Fruit fly (Drosophila melanogaster): ENCODE measurements around the gene noi.

noi gene

DNA sequence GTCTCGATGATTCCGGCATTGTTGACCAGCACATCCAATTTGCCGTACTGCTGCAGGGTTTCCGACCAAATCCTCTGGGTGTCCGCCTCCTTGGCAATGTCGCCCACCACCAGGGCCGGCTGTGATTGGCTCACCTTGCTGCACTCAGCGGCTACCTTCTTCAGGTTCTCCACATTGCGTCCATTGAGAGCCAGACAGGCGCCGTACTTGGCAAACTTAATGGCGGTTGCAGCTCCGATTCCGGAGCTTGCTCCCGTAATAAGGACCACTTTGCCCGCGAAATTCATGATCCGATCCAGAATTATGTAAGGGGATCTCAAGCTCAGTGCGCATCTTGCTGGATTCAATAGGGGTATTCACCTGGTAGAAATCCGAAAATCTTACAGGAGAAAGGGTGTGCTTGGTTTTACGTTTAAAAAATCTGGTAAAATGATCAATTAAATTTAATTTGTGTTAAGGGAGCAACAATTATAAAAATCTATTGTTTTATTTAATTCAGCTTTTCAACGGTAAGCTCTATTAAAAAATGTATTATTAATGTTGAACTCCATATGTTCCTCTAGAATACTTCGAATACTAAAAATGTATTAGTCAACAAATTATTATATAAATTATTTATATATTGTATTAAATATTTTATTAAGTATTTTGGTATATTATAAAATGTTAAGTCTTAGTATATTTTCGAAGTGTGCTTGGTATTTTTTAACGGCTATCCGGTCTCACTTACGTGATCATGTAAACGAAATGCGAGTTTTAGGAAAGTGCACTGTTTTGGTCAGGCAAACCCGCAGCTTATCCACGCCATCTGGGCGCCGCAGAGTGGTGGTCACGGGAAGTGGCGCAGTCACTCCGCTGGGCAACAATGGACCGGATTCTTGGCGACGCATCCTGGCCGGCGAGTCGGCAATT is 45.5 kb upstream of the noi start, which contains the start of the genes CG31548 and CG12170 (continued):
- no peak for TF ChIP-seq dimm (GFP tag; IDR thresholded peaks at IDR 0.05)
- TF ChIP-seq jing (GFP tag; optimal IDR thresholded peaks at IDR 0.05) = no peak
- no peak for TF ChIP-seq HHEX (GFP tag; optimal IDR thresholded peaks at IDR 0.05)
- TF ChIP-seq grau (tag; optimal IDR thresholded peaks at IDR 0.05) = peak; percentile 62
- TF ChIP-seq Jarid2 (GFP tag; optimal IDR thresholded peaks at IDR 0.05) = no peak
- no peak for TF ChIP-seq ham (GFP tag; IDR thresholded peaks at IDR 0.05)
- no peak for TF ChIP-seq shn (GFP tag; optimal IDR thresholded peaks at IDR 0.05)
- no peak for TF ChIP-seq CG3407 (GFP tag; optimal IDR thresholded peaks at IDR 0.05)
- TF ChIP-seq Bdp1 (GFP tag; optimal IDR thresholded peaks at IDR 0.05) = no peak
- TF ChIP-seq Hsf (GFP tag; optimal IDR thresholded peaks at IDR 0.05) = peak; percentile 27
- TF ChIP-seq pzg (GFP tag; optimal IDR thresholded peaks at IDR 0.05) = peak; percentile 15
- TF ChIP-seq sc (optimal IDR thresholded peaks at IDR 0.05) = no peak
- no peak for TF ChIP-seq sc (GFP tag; optimal IDR thresholded peaks at IDR 0.05)
- 0 out of 2 replicates have a peak, but pooled peaks have one; percentile 14 for TF ChIP-seq H2.0 (GFP tag; IDR thresholded peaks at IDR 0.05)
- TF ChIP-seq CG4360 (GFP tag; IDR thresholded peaks at IDR 0.05) = no peak
- no peak for TF ChIP-seq Meics (GFP tag; optimal IDR thresholded peaks at IDR 0.05)
- no peak for TF ChIP-seq ERR (GFP tag; optimal IDR thresholded peaks at IDR 0.05)
- TF ChIP-seq CG34376 (GFP tag; optimal IDR thresholded peaks at IDR 0.05) = no peak
- no peak for TF ChIP-seq amos (GFP tag; IDR thresholded peaks at IDR 0.05; ENCODE audit: partially characterized antibody)
- no peak for TF ChIP-seq CTCF (GFP tag; optimal IDR thresholded peaks at IDR 0.05)
- peak; percentile 27 for TF ChIP-seq Spps (tag; optimal IDR thresholded peaks at IDR 0.05)
- no peak for TF ChIP-seq gt (GFP tag; IDR thresholded peaks at IDR 0.05)
- TF ChIP-seq h (optimal IDR thresholded peaks at IDR 0.05) = no peak
- TF ChIP-seq Nf-YC (tag; optimal IDR thresholded peaks at IDR 0.05) = no peak
- peak; percentile 49 for TF ChIP-seq CG4424 (GFP tag; optimal IDR thresholded peaks at IDR 0.05)
- TF ChIP-seq lola (GFP tag; optimal IDR thresholded peaks at IDR 0.05) = peak in 1 of 3 experiments; percentile 56
- no peak for TF ChIP-seq cas (GFP tag; IDR thresholded peaks at IDR 0.05)
- TF ChIP-seq wdn (GFP tag; IDR thresholded peaks at IDR 0.05) = no peak
- peak; percentile 34 for TF ChIP-seq CG6683 (GFP tag; optimal IDR thresholded peaks at IDR 0.05)
- no peak for TF ChIP-seq CG15011 (GFP tag; optimal IDR thresholded peaks at IDR 0.05)
- TF ChIP-seq run (tag; optimal IDR thresholded peaks at IDR 0.05) = no peak
- TF ChIP-seq CG12391 (tag; optimal IDR thresholded peaks at IDR 0.05) = peak; percentile 78
- peak; percentile 65 for TF ChIP-seq CG8924 (tag; optimal IDR thresholded peaks at IDR 0.05)
- no peak for TF ChIP-seq zen2 (GFP tag; IDR thresholded peaks at IDR 0.05; ENCODE audit: partially characterized antibody)
- no peak for TF ChIP-seq hkb (optimal IDR thresholded peaks at IDR 0.05)
- peak; percentile 75 for TF ChIP-seq hkb (GFP tag; IDR thresholded peaks at IDR 0.05)
- no peak for TF ChIP-seq sqz (GFP tag; optimal IDR thresholded peaks at IDR 0.05)
- no peak for TF ChIP-seq cg (GFP tag; optimal IDR thresholded peaks at IDR 0.05)
- no peak for TF ChIP-seq CG9817 (tag; optimal IDR thresholded peaks at IDR 0.05)
- no peak for TF ChIP-seq CG12299 (tag; optimal IDR thresholded peaks at IDR 0.05)
- TF ChIP-seq CG30020 (tag; optimal IDR thresholded peaks at IDR 0.05) = peak; percentile 64
- no peak for TF ChIP-seq chinmo (GFP tag; IDR thresholded peaks at IDR 0.05; ENCODE audit: partially characterized antibody)
- TF ChIP-seq CG3838 (GFP tag; optimal IDR thresholded peaks at IDR 0.05) = no peak
- TF ChIP-seq insv (GFP tag; optimal IDR thresholded peaks at IDR 0.05) = no peak
- peak; percentile 39; the same call in 1 of the 2 replicates for TF ChIP-seq E2f1 (GFP tag; IDR thresholded peaks at IDR 0.05)
- TF ChIP-seq odd (GFP tag; optimal IDR thresholded peaks at IDR 0.05) = no peak
- TF ChIP-seq dysf (GFP tag; IDR thresholded peaks at IDR 0.05) = no peak
- no peak for TF ChIP-seq Dfd (GFP tag; optimal IDR thresholded peaks at IDR 0.05)
- TF ChIP-seq CG7786 (GFP tag; optimal IDR thresholded peaks at IDR 0.05) = peak; percentile 7
- TF ChIP-seq CG2129 (GFP tag; IDR thresholded peaks at IDR 0.05; ENCODE audit: partially characterized antibody) = no peak

All from whole organism, embryonic.